Fruit fly (Drosophila melanogaster): ENCODE data around the gene sty.
A peak's percentile ranks its signal among the peaks of the same experiment; 100 is the strongest.

Gene sty

DNA sequence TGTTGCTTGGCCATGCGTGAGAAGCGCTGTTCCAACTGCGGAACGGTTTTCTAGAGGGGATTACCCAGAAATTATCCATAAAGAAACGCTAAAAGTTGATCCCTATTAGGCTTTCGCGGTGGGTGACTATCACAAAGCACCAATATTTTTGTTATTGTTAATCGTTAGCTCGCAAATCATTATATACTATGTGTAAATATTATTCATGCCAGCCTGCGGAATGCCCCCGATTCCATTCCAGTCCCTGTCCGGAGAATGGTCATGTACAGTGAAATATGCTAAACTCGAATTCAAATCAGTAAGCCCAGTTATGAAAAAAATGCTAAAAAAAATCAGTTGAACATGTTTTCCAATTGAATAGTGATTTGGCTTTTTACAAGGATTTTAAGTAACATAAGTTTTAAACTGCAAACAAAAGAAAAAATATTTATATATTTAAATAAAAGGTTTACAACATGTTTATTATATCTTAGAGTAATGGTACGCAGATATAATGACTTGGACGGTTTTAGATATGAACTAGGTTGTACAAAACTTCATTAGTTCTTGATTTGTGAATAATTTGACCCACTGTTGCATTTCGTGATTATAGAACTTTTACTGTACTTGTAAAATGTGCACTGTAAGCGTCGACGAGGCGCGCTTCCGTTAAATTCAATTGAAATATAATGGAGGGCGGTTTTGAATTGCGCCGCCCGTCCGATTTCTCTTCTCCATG, 47.3 kb downstream of the sty start:
- TF ChIP-seq grau (tag; optimal IDR thresholded peaks at IDR 0.05) (peak; percentile 54), CG11398 (GFP tag; optimal IDR thresholded peaks at IDR 0.05) (no peak), Med (GFP tag) (peak; percentile 52), CG12219 (GFP tag; optimal IDR thresholded peaks at IDR 0.05) (no peak)

DNA sequence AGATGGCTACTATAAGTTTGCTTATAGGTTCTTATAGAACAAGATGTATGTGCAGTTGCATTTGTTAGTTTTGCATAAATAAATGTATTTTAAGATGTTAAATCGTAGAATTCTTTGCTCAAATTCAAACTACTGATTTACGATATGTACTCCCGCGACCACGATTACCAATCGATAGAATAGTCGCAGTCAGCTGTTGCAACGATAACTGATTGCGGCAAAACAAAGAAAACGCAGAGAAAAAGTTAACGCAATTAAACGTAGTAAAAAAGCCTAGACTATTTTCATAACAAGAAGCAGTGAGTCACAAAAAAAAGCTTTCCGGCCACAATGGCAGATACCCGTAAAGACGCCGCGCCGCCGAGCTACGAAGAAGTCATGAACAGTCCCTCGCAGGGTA, 48.2 kb downstream of the sty start, which contains the start of gene CG12012:
Gene CG12012 (plus strand): TSS at position 207 of the 400 bp plus-strand sequence.
- TF ChIP-seq Dp (GFP tag; optimal IDR thresholded peaks at IDR 0.05) (peak; percentile 80), B-H1 (GFP tag; IDR thresholded peaks at IDR 0.05) (no peak), vnd (GFP tag; IDR thresholded peaks at IDR 0.05; ENCODE audit: partially characterized antibody) (peak; percentile 37; the same call in 1 of the 3 replicates), CG4617 (GFP tag; optimal IDR thresholded peaks at IDR 0.05; ENCODE audit: borderline replicate concordance) (no peak), D19A (tag; optimal IDR thresholded peaks at IDR 0.05) (no peak), nerfin-2 (GFP tag; IDR thresholded peaks at IDR 0.05; ENCODE audit: partially characterized antibody) (peak; percentile 55; the same call in 1 of the 2 replicates), pzg (GFP tag; optimal IDR thresholded peaks at IDR 0.05) (peak; percentile 18), Dref (GFP tag; IDR thresholded peaks at IDR 0.05) (peak; percentile 62), CG6765 (GFP tag; optimal IDR thresholded peaks at IDR 0.05) (no peak), BEAF-32 (GFP tag; optimal IDR thresholded peaks at IDR 0.05) (peak; percentile 45), HLH4C (GFP tag; IDR thresholded peaks at IDR 0.05; ENCODE audit: partially characterized antibody) (peak; percentile 63), Hr3 (GFP tag; optimal IDR thresholded peaks at IDR 0.05) (no peak), zen2 (GFP tag; IDR thresholded peaks at IDR 0.05; ENCODE audit: partially characterized antibody) (peak; percentile 50; the same call in 1 of the 3 replicates), CG16813 (GFP tag; IDR thresholded peaks at IDR 0.05; ENCODE audit: partially characterized antibody) (peak; percentile 48; the same call in 1 of the 3 replicates), CG17829 (tag; optimal IDR thresholded peaks at IDR 0.05) (peak; percentile 13), Scr (GFP tag; IDR thresholded peaks at IDR 0.05; ENCODE audit: partially characterized antibody) (peak; percentile 58), CG9437 (GFP tag; optimal IDR thresholded peaks at IDR 0.05) (peak; percentile 63), tna (GFP tag; IDR thresholded peaks at IDR 0.05; ENCODE audit: partially characterized antibody) (peak; percentile 51; the same call in 1 of the 2 replicates), CG13775 (GFP tag; optimal IDR thresholded peaks at IDR 0.05) (no peak), unc-4 (GFP tag; IDR thresholded peaks at IDR 0.05; ENCODE audit: partially characterized antibody) (peak; percentile 37; the same call in 1 of the 2 replicates), stwl (tag; optimal IDR thresholded peaks at IDR 0.05) (peak; percentile 28), YL-1 (GFP tag; optimal IDR thresholded peaks at IDR 0.05) (peak; percentile 10), Neu2 (GFP tag; optimal IDR thresholded peaks at IDR 0.05; ENCODE audit: borderline replicate concordance) (peak; percentile 47), tio (GFP tag; optimal IDR thresholded peaks at IDR 0.05) (no peak), CG6791 (GFP tag; IDR thresholded peaks at IDR 0.05; ENCODE audit: partially characterized antibody) (peak; percentile 58; the same call in 2 of the 3 replicates), gfzf (GFP tag; optimal IDR thresholded peaks at IDR 0.05) (peak; percentile 5), knrl (GFP tag; IDR thresholded peaks at IDR 0.05; ENCODE audit: partially characterized antibody) (0 out of 3 replicates have a peak, but pooled peaks have one; percentile 17), MESR4 (GFP tag; optimal IDR thresholded peaks at IDR 0.05) (peak; percentile 10), Ets65A (GFP tag) (peak; percentile 62), E2f2 (GFP tag; IDR thresholded peaks at IDR 0.05) (peak; percentile 85), hbn (GFP tag; IDR thresholded peaks at IDR 0.05; ENCODE audit: partially characterized antibody) (peak; percentile 39; the same call in 1 of the 2 replicates), amos (GFP tag; IDR thresholded peaks at IDR 0.05; ENCODE audit: partially characterized antibody) (peak; percentile 50; the same call in 1 of the 2 replicates), CG13287 (GFP tag; IDR thresholded peaks at IDR 0.05; ENCODE audit: partially characterized antibody) (peak; percentile 68), Dll (GFP tag; IDR thresholded peaks at IDR 0.05; ENCODE audit: partially characterized antibody) (peak; percentile 65; the same call in 3 of the 4 replicates), CG2129 (GFP tag; IDR thresholded peaks at IDR 0.05; ENCODE audit: partially characterized antibody) (0 out of 2 replicates have a peak, but pooled peaks have one; percentile 14), hb (GFP tag; IDR thresholded peaks at IDR 0.05; ENCODE audit: partially characterized antibody) (no peak), Doc3 (GFP tag; IDR thresholded peaks at IDR 0.05; ENCODE audit: partially characterized antibody) (peak; percentile 38; the same call in 1 of the 3 replicates), chinmo (GFP tag; IDR thresholded peaks at IDR 0.05; ENCODE audit: partially characterized antibody) (0 out of 4 replicates have a peak, but pooled peaks have one; percentile 20), CG34224 (GFP tag; IDR thresholded peaks at IDR 0.05; ENCODE audit: partially characterized antibody) (peak; percentile 59; the same call in 1 of the 3 replicates)
